Worm (Caenorhabditis elegans) whole organism, L4 larva: Measurements from ENCODE around the gene F48G7.5.

Experiments used
- T20F7.1 ChIP-seq: fragments of 200-800 bp; sonication (Bioruptor generic); optimal IDR thresholded peaks from 2 replicates; lab custom pipeline; 2018; ENCODE audit warnings: mild to moderate bottlenecking, missing genetic modification characterization, missing compliant biosample characterization
- aly-2 ChIP-seq: sonication (generic microtip); optimal IDR thresholded peaks from 2 replicates; lab custom pipeline; 2018; ENCODE audit warnings: missing biosample characterization, missing genetic modification characterization
- cey-2 ChIP-seq: sonication (generic microtip); optimal IDR thresholded peaks from 3 replicates; lab custom pipeline; 2017; ENCODE audit warnings: missing genetic modification characterization, mild to moderate bottlenecking, missing compliant biosample characterization, antibody characterized with exemption, borderline replicate concordance; ENCODE audit not compliant: insufficient read depth
- mdl-1 ChIP-seq, 2 experiments: fragments of 150-350 bp in 1 of 2; sonication (generic microtip) in 1 of 2; optimal IDR thresholded peaks; 2 replicates each; lab custom pipeline; 2014 to 2017; ENCODE audit warnings: missing biosample characterization in 2 of 2, missing genetic modification characterization in 2 of 2
- snpc-4 ChIP-seq: fragments of 150-350 bp; optimal IDR thresholded peaks from 2 replicates; lab custom pipeline; 2014; ENCODE audit warnings: missing biosample characterization, missing genetic modification characterization
- unc-39 ChIP-seq: sonication (generic microtip); optimal IDR thresholded peaks from 2 replicates; lab custom pipeline; 2017; ENCODE audit warnings: missing biosample characterization, missing genetic modification characterization
- unc-62 ChIP-seq, 3 experiments: fragments of 150-350 bp in 1 of 3; sonication (generic microtip); optimal IDR thresholded peaks in 2 of 3; peaks in 1 of 3; 1 replicate in 1 of 3; 2 replicates in 2 of 3; lab custom pipeline; 2014 to 2017; ENCODE audit warnings: missing biosample characterization in 3 of 3, missing genetic modification characterization in 3 of 3, missing genetic modification reagents in 3 of 3, missing genotype in 1 of 3
- zag-1 ChIP-seq: fragments of 150-350 bp; optimal IDR thresholded peaks from 2 replicates; lab custom pipeline; 2014; ENCODE audit warnings: missing biosample characterization, missing genetic modification characterization

DNA sequence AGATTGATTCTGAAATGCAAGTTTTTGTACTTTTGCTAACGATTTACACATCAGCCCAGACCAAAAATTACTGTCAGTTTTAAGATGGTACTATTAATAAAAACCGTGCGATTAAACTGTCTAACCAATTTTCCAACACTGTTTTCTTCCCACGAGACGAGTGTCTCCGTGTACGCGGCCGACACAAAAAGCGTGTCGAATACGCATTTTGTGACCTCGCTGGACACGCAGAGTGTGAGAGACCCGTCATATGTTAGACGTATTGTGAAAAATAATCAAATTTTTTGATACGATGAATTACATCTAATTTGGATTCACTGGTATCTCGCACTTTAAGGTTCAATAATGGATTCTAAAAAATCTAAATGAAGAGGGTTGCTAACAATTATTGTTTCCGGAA, 12.9 kb upstream of the F48G7.5 start:
- TF ChIP-seq snpc-4 (tag; lab: Kevin White, UChicago), result no peak
- TF ChIP-seq aly-2, result no peak
- TF ChIP-seq unc-39 (tag; lab: Kevin White, UChicago), result no peak
- peak; percentile 15 to 74 for TF ChIP-seq mdl-1 (tag; optimal IDR thresholded peaks at IDR 0.05; lab: Kevin White, UChicago)
- no peak for TF ChIP-seq T20F7.1
- TF ChIP-seq cey-2 (tag; lab: Kevin White, UChicago), result no peak
- no peak for TF ChIP-seq zag-1 (tag; lab: Kevin White, UChicago)
- no peak for TF ChIP-seq unc-62 (GFP tag; optimal IDR thresholded peaks at IDR 0.05 in 1 of 2; lab: Kevin White, UChicago)
- no peak for TF ChIP-seq unc-62 (tag; optimal IDR thresholded peaks at IDR 0.05; lab: Kevin White, UChicago)
